Worm (Caenorhabditis elegans) whole organism, L2 larva: ENCODE measurements around the gene fbxa-100.

ENCODE experiments used
- F13H6.1 ChIP-seq: sonication (generic microtip); optimal IDR thresholded peaks from 2 replicates; lab custom pipeline; 2016; ENCODE audit warnings: missing genetic modification characterization, missing compliant biosample characterization
- ZK546.5 ChIP-seq: sonication (generic microtip); optimal IDR thresholded peaks from 2 replicates; lab custom pipeline; 2017; ENCODE audit warnings: missing biosample characterization, missing genetic modification characterization
- ama-1 ChIP-seq: fragments of 150-350 bp; optimal IDR thresholded peaks from 2 replicates; lab custom pipeline; 2018; ENCODE audit warnings: inconsistent platforms
- blmp-1 ChIP-seq: sonication (generic microtip); optimal IDR thresholded peaks from 2 replicates; lab custom pipeline; 2017; ENCODE audit warnings: missing genetic modification characterization, mild to moderate bottlenecking, missing compliant biosample characterization, antibody characterized with exemption, moderate library complexity; ENCODE audit not compliant: insufficient read depth
- ceh-82 ChIP-seq: fragments of 150-350 bp; optimal IDR thresholded peaks from 2 replicates; lab custom pipeline; 2014; ENCODE audit warnings: missing biosample characterization, missing genetic modification characterization
- elt-1 ChIP-seq: fragments of 150-350 bp; optimal IDR thresholded peaks from 2 replicates; lab custom pipeline; 2014; ENCODE audit warnings: missing biosample characterization, missing genetic modification characterization
- fos-1 ChIP-seq: fragments of 150-350 bp; optimal IDR thresholded peaks from 2 replicates; lab custom pipeline; 2014; ENCODE audit warnings: missing biosample characterization, missing genetic modification characterization
- lin-39 ChIP-seq: fragments of 150-350 bp; optimal IDR thresholded peaks from 2 replicates; lab custom pipeline; 2014; ENCODE audit warnings: missing biosample characterization, missing genetic modification reagents, missing genetic modification characterization
- nhr-6 ChIP-seq: fragments of 150-350 bp; optimal IDR thresholded peaks from 2 replicates; lab custom pipeline; 2014; ENCODE audit warnings: missing biosample characterization, missing genetic modification characterization
- nhr-77 ChIP-seq: fragments of 150-350 bp; optimal IDR thresholded peaks from 2 replicates; lab custom pipeline; 2014; ENCODE audit warnings: missing biosample characterization, missing genetic modification characterization
- skn-1 ChIP-seq: sonication (generic microtip); optimal IDR thresholded peaks from 2 replicates; lab custom pipeline; 2017; ENCODE audit warnings: missing biosample characterization, missing genetic modification characterization
- unc-39 ChIP-seq: fragments of 150-350 bp; optimal IDR thresholded peaks from 2 replicates; lab custom pipeline; 2014; ENCODE audit warnings: missing biosample characterization, missing genetic modification characterization
- ztf-4 ChIP-seq: fragments of 150-350 bp; optimal IDR thresholded peaks from 2 replicates; lab custom pipeline; 2014; ENCODE audit warnings: missing biosample characterization, missing genetic modification characterization

DNA sequence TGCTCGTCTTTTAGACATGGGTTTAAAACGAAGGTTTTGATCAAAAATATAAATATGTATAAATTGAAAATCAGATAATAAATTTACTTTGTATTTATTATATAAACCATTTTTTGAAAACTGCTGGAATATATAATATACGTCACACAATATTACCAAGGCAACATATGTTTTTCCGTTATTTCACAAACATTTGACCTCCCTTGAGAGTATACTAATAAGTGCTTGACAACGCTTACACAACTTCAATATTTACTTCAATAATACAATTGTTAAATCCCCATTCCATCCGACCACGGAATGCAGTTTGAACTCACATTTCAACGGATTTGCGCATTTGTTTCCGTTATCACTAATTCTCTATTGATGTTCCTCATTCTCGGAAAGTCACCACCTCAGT is 14.4 kb downstream of the fbxa-100 start, which contains the start of gene str-198:
- TF ChIP-seq ztf-4 (tag; lab: Kevin White, UChicago) (no peak), nhr-6 (tag; lab: Kevin White, UChicago) (no peak), ZK546.5 (no peak), F13H6.1 (tag; lab: Kevin White, UChicago) (no peak), unc-39 (tag; lab: Kevin White, UChicago) (no peak), blmp-1 (tag; lab: Kevin White, UChicago) (no peak), skn-1 (tag; lab: Kevin White, UChicago) (no peak), ceh-82 (tag; lab: Kevin White, UChicago) (no peak), lin-39 (tag; lab: Kevin White, UChicago) (no peak), nhr-77 (tag; lab: Kevin White, UChicago) (no peak), fos-1 (tag; lab: Kevin White, UChicago) (no peak), ama-1 (lab: Kevin White, UChicago) (no peak), elt-1 (tag; lab: Kevin White, UChicago) (no peak)
